Fruit fly (Drosophila melanogaster) whole organism, embryonic: Measurements from ENCODE around the gene Idh3b.

Experiments used
- CG11695 ChIP-seq: fragments of 200-800 bp; sonication (Bioruptor generic); IDR thresholded peaks from 3 replicates; pipeline ENCODE4 v1.3.6; 2022; ENCODE audit warnings: missing biosample characterization, missing genetic modification characterization
- CG11723 ChIP-seq: fragments of 200-800 bp; sonication (Bioruptor generic); optimal IDR thresholded peaks from 2 replicates; lab custom pipeline; 2017; ENCODE audit warnings: missing biosample characterization, mild to moderate bottlenecking, missing genetic modification characterization
- CG12236 ChIP-seq: fragments of 200-800 bp; sonication (Bioruptor generic); optimal IDR thresholded peaks from 2 replicates; lab custom pipeline; 2016; ENCODE audit warnings: missing biosample characterization, missing genetic modification characterization
- CG13123 ChIP-seq: fragments of 200-800 bp; sonication (Bioruptor generic); optimal IDR thresholded peaks from 2 replicates; lab custom pipeline; 2016; ENCODE audit warnings: missing biosample characterization, missing genetic modification characterization
- CG13287 ChIP-seq: fragments of 200-800 bp; sonication (Bioruptor generic); IDR thresholded peaks from 2 replicates; pipeline ENCODE4 v1.3.6; 2022; ENCODE audit warnings: missing biosample characterization, missing genetic modification characterization; ENCODE audit not compliant: partially characterized antibody
- CG14860 ChIP-seq: fragments of 200-800 bp; sonication (Bioruptor generic); IDR thresholded peaks from 3 replicates; pipeline ENCODE4 v1.3.6; 2022; ENCODE audit warnings: missing biosample characterization, missing genetic modification characterization; ENCODE audit not compliant: partially characterized antibody
- CG18599 ChIP-seq: fragments of 200-800 bp; sonication (Bioruptor generic); optimal IDR thresholded peaks from 3 replicates; lab custom pipeline; 2017; ENCODE audit warnings: missing biosample characterization, missing genetic modification characterization, mild to moderate bottlenecking, moderate library complexity, missing genetic modification reagents
- CG3281 ChIP-seq: fragments of 200-800 bp; sonication (Bioruptor generic); optimal IDR thresholded peaks from 3 replicates; lab custom pipeline; 2017; ENCODE audit warnings: missing biosample characterization, mild to moderate bottlenecking, missing genetic modification characterization
- CG34422 ChIP-seq: fragments of 200-800 bp; sonication (Bioruptor generic); IDR thresholded peaks from 3 replicates; pipeline ENCODE4 v1.3.6; 2022; ENCODE audit warnings: missing biosample characterization, missing genetic modification characterization
- CG3838 ChIP-seq: fragments of 200-800 bp; sonication (Bioruptor generic); optimal IDR thresholded peaks from 3 replicates; lab custom pipeline; 2016; ENCODE audit warnings: missing biosample characterization, missing genetic modification characterization
- CG7745 ChIP-seq: fragments of 200-800 bp; sonication (Bioruptor generic); optimal IDR thresholded peaks from 2 replicates; lab custom pipeline; 2018; ENCODE audit warnings: missing biosample characterization, mild to moderate bottlenecking, missing genetic modification characterization, moderate library complexity
- CG8765 ChIP-seq: fragments of 200-800 bp; sonication (Bioruptor generic); IDR thresholded peaks from 2 replicates; pipeline ENCODE4 v1.3.6; 2022; ENCODE audit warnings: missing biosample characterization, missing genetic modification characterization
- CG9215 ChIP-seq: fragments of 200-800 bp; sonication (Bioruptor generic); IDR thresholded peaks from 2 replicates; pipeline ENCODE4 v1.3.6; 2022; ENCODE audit warnings: missing biosample characterization, missing genetic modification characterization
- Chrac-16 ChIP-seq: fragments of 200-800 bp; sonication (Bioruptor generic); optimal IDR thresholded peaks from 3 replicates; lab custom pipeline; 2016; ENCODE audit warnings: missing biosample characterization, missing genetic modification characterization
- Dbx ChIP-seq: fragments of 200-800 bp; sonication (Bioruptor generic); IDR thresholded peaks from 3 replicates; pipeline ENCODE4 v1.3.6; 2022; ENCODE audit warnings: missing biosample characterization, missing genetic modification characterization
- Deaf1 ChIP-seq: fragments of 200-800 bp; optimal IDR thresholded peaks from 3 replicates; lab custom pipeline; 2019; ENCODE audit warnings: missing biosample characterization, mild to moderate bottlenecking, missing genetic modification characterization, moderate library complexity
- Dek ChIP-seq: fragments of 200-800 bp; sonication (Bioruptor generic); optimal IDR thresholded peaks from 3 replicates; lab custom pipeline; 2019; ENCODE audit warnings: missing biosample characterization, mild to moderate bottlenecking, missing genetic modification characterization, moderate library complexity
- Gug ChIP-seq: fragments of 200-800 bp; sonication (Bioruptor generic); IDR thresholded peaks from 4 replicates; pipeline ENCODE4 v1.3.6; 2022; ENCODE audit warnings: missing biosample characterization, missing genetic modification characterization
- H2.0 ChIP-seq: fragments of 200-800 bp; sonication (Bioruptor generic); IDR thresholded peaks from 2 replicates; pipeline ENCODE4 v1.3.6; 2022; ENCODE audit warnings: missing biosample characterization, missing genetic modification characterization
- HLH3B ChIP-seq: fragments of 200-800 bp; sonication (Bioruptor generic); IDR thresholded peaks from 2 replicates; pipeline ENCODE4 v1.3.6; 2022; ENCODE audit warnings: missing biosample characterization, missing genetic modification characterization
- HmgD ChIP-seq: fragments of 200-800 bp; sonication (Bioruptor generic); optimal IDR thresholded peaks from 3 replicates; lab custom pipeline; 2016; ENCODE audit warnings: missing biosample characterization, missing genetic modification characterization
- Kr ChIP-seq: fragments of 200-800 bp; sonication (Bioruptor generic); optimal IDR thresholded peaks from 2 replicates; lab custom pipeline; 2017; ENCODE audit warnings: missing biosample characterization, mild to moderate bottlenecking, missing genetic modification characterization
- Mad ChIP-seq: fragments of 200-800 bp; sonication (Bioruptor generic); optimal IDR thresholded peaks from 2 replicates; lab custom pipeline; 2016; ENCODE audit warnings: missing biosample characterization, missing genetic modification characterization
- Myb ChIP-seq: fragments of 200-800 bp; sonication (Bioruptor generic); optimal IDR thresholded peaks from 2 replicates; lab custom pipeline; 2016; ENCODE audit warnings: missing biosample characterization, missing genetic modification characterization
- NC2β ChIP-seq: fragments of 200-800 bp; sonication (Bioruptor generic); optimal IDR thresholded peaks from 2 replicates; lab custom pipeline; 2016; ENCODE audit warnings: missing biosample characterization, missing genetic modification characterization
- NK7.1 ChIP-seq: fragments of 200-800 bp; sonication (Bioruptor generic); optimal IDR thresholded peaks from 3 replicates; lab custom pipeline; 2016; ENCODE audit warnings: missing biosample characterization, missing genetic modification characterization
- NfI ChIP-seq: fragments of 200-800 bp; sonication (Bioruptor generic); optimal IDR thresholded peaks from 3 replicates; lab custom pipeline; 2018; ENCODE audit warnings: missing biosample characterization, mild to moderate bottlenecking, missing genetic modification characterization, moderate library complexity
- Optix ChIP-seq: fragments of 200-800 bp; sonication (Bioruptor generic); IDR thresholded peaks from 3 replicates; pipeline ENCODE4 v1.3.6; 2022; ENCODE audit warnings: missing biosample characterization, missing genetic modification characterization
- Pdp1 ChIP-seq, 2 experiments: fragments of 200-800 bp; sonication (Bioruptor generic); optimal IDR thresholded peaks; 3 replicates each; lab custom pipeline; 2016; ENCODE audit warnings: missing biosample characterization in 2 of 2, missing genetic modification characterization in 2 of 2, mild to moderate bottlenecking in 1 of 2, moderate library complexity in 1 of 2
- Ravus ChIP-seq: fragments of 200-800 bp; sonication (Bioruptor generic); IDR thresholded peaks from 2 replicates; pipeline ENCODE4 v1.3.6; 2022; ENCODE audit warnings: missing biosample characterization, missing genetic modification characterization
- Scr ChIP-seq: fragments of 200-800 bp; sonication (Bioruptor generic); IDR thresholded peaks from 2 replicates; pipeline ENCODE4 v1.3.6; 2022; ENCODE audit warnings: missing biosample characterization, missing genetic modification characterization; ENCODE audit not compliant: partially characterized antibody
- Sin3A ChIP-seq: fragments of >200 bp; optimal IDR thresholded peaks from 2 replicates; lab custom pipeline; 2018
- ab ChIP-seq: fragments of 200-800 bp; sonication (Bioruptor generic); optimal IDR thresholded peaks from 2 replicates; lab custom pipeline; 2016; ENCODE audit warnings: missing biosample characterization, missing genetic modification characterization
- bowl ChIP-seq: fragments of 200-800 bp; sonication (Bioruptor generic); IDR thresholded peaks from 2 replicates; pipeline ENCODE4 v1.3.6; 2022; ENCODE audit warnings: missing biosample characterization, missing genetic modification characterization
- br ChIP-seq: fragments of >200 bp; optimal IDR thresholded peaks from 2 replicates; lab custom pipeline; 2017
- cad ChIP-seq: fragments of >200 bp; optimal IDR thresholded peaks from 2 replicates; lab custom pipeline; 2017; ENCODE audit warnings: missing biosample characterization, missing genetic modification characterization
- cg ChIP-seq: fragments of 200-800 bp; sonication (Bioruptor generic); optimal IDR thresholded peaks from 3 replicates; lab custom pipeline; 2019; ENCODE audit warnings: missing biosample characterization, mild to moderate bottlenecking, missing genetic modification characterization, moderate library complexity
- ci ChIP-seq: fragments of 200-800 bp; sonication (Bioruptor generic); IDR thresholded peaks from 3 replicates; pipeline ENCODE4 v1.3.6; 2022; ENCODE audit warnings: missing biosample characterization, missing genetic modification characterization
- dm ChIP-seq: fragments of 200-800 bp; sonication (Bioruptor generic); optimal IDR thresholded peaks from 3 replicates; lab custom pipeline; 2016; ENCODE audit warnings: missing biosample characterization, missing genetic modification characterization
- ewg ChIP-seq: fragments of 200-800 bp; sonication (Bioruptor generic); optimal IDR thresholded peaks from 3 replicates; lab custom pipeline; 2017; ENCODE audit warnings: mild to moderate bottlenecking, missing biosample characterization, missing genetic modification reagents, missing genetic modification characterization
- fd102C ChIP-seq: fragments of 200-800 bp; sonication (Bioruptor generic); optimal IDR thresholded peaks from 2 replicates; lab custom pipeline; 2018; ENCODE audit warnings: missing biosample characterization, mild to moderate bottlenecking, missing genetic modification characterization, moderate library complexity
- fd3F ChIP-seq: fragments of 200-800 bp; sonication (Bioruptor generic); optimal IDR thresholded peaks from 2 replicates; lab custom pipeline; 2018; ENCODE audit warnings: missing biosample characterization, mild to moderate bottlenecking, missing genetic modification characterization, moderate library complexity
- gcm2 ChIP-seq: fragments of 200-800 bp; sonication (Bioruptor generic); optimal IDR thresholded peaks from 2 replicates; lab custom pipeline; 2016; ENCODE audit warnings: missing biosample characterization, missing genetic modification characterization
- gem ChIP-seq: fragments of 200-800 bp; sonication (Bioruptor generic); optimal IDR thresholded peaks from 2 replicates; lab custom pipeline; 2019; ENCODE audit warnings: missing biosample characterization, mild to moderate bottlenecking, missing genetic modification characterization, moderate library complexity
- kah ChIP-seq: fragments of 200-800 bp; sonication (Bioruptor generic); optimal IDR thresholded peaks from 2 replicates; lab custom pipeline; 2018; ENCODE audit warnings: missing biosample characterization, mild to moderate bottlenecking, missing genetic modification characterization
- sens ChIP-seq: fragments of 200-800 bp; sonication (Bioruptor generic); peaks from one replicate; lab custom pipeline; 2016; ENCODE audit warnings: missing biosample characterization, missing genetic modification characterization
- shn ChIP-seq: fragments of 200-800 bp; sonication (Bioruptor generic); optimal IDR thresholded peaks from 3 replicates; lab custom pipeline; 2016; ENCODE audit warnings: missing biosample characterization, missing genetic modification characterization
- sob ChIP-seq: fragments of 200-800 bp; sonication (Bioruptor generic); IDR thresholded peaks from 2 replicates; pipeline ENCODE4 v1.3.6; 2022; ENCODE audit warnings: missing biosample characterization, missing genetic modification characterization
- unpg ChIP-seq: fragments of 200-800 bp; sonication (Bioruptor generic); optimal IDR thresholded peaks from 3 replicates; lab custom pipeline; 2018; ENCODE audit warnings: missing biosample characterization, mild to moderate bottlenecking, missing genetic modification characterization, moderate library complexity
- wor ChIP-seq: fragments of 200-800 bp; sonication (Bioruptor generic); IDR thresholded peaks from 2 replicates; pipeline ENCODE4 v1.3.6; 2022; ENCODE audit warnings: missing biosample characterization, missing genetic modification characterization
- zen2 ChIP-seq: fragments of 200-800 bp; sonication (Bioruptor generic); IDR thresholded peaks from 3 replicates; pipeline ENCODE4 v1.3.6; 2022; ENCODE audit warnings: missing biosample characterization, missing genetic modification characterization; ENCODE audit not compliant: partially characterized antibody
- zf30C ChIP-seq: fragments of 200-800 bp; sonication (Bioruptor generic); optimal IDR thresholded peaks from 3 replicates; lab custom pipeline; 2018; ENCODE audit warnings: missing biosample characterization, mild to moderate bottlenecking, missing genetic modification characterization

Gene Idh3b

dm6 chr3R:22023041-22023626 lies 4.0 kb upstream of the Idh3b start, which contains the start of the genes Mitofilin and mRpL35 (continued):
- TF ChIP-seq CG14860 (GFP tag; lab: Robert Waterston, UW): peak; percentile 42; the same call in 1 of the 3 replicates
- TF ChIP-seq unpg: no peak
- peak; percentile 27; the same call in 1 of the 2 replicates for TF ChIP-seq H2.0
- no peak for TF ChIP-seq Optix (GFP tag; lab: Robert Waterston, UW)
- peak; percentile 48 for TF ChIP-seq CG9215
- TF ChIP-seq HLH3B (GFP tag; lab: Robert Waterston, UW): no peak
- TF ChIP-seq CG8765 (GFP tag; lab: Robert Waterston, UW): peak; percentile 19; the same call in 1 of the 2 replicates
- no peak for TF ChIP-seq Kr
- TF ChIP-seq wor (GFP tag; lab: Robert Waterston, UW): no peak
- TF ChIP-seq CG34422: no peak
- peak; percentile 87 for TF ChIP-seq sens (GFP tag; lab: Kevin White, UChicago)
- TF ChIP-seq cg (GFP tag; lab: Kevin White, UChicago): no peak
- TF ChIP-seq Ravus (GFP tag; lab: Robert Waterston, UW): no peak
- peak; percentile 24 for TF ChIP-seq CG12236
- TF ChIP-seq ab (GFP tag; lab: Kevin White, UChicago): no peak
- TF ChIP-seq Gug: peak; percentile 24; the same call in 2 of the 4 replicates
- TF ChIP-seq shn: peak; percentile 47
- no peak for TF ChIP-seq zf30C (GFP tag; lab: Kevin White, UChicago)
- TF ChIP-seq Sin3A: peak; percentile 97
- peak; percentile 34 for TF ChIP-seq Myb
- no peak for TF ChIP-seq gcm2 (GFP tag; lab: Kevin White, UChicago)
- peak; percentile 21 for TF ChIP-seq Dek (tag; lab: Kevin White, UChicago)
- TF ChIP-seq NfI: no peak
- TF ChIP-seq gem (tag; lab: Kevin White, UChicago): peak; percentile 47
- no peak for TF ChIP-seq bowl (GFP tag; lab: Robert Waterston, UW)
- peak; percentile 35 for TF ChIP-seq Chrac-16 (GFP tag; lab: Kevin White, UChicago)
- TF ChIP-seq Mad: no peak
- TF ChIP-seq sob (GFP tag; lab: Robert Waterston, UW): no peak
- TF ChIP-seq ewg (GFP tag; lab: Kevin White, UChicago): peak; percentile 80
- no peak for TF ChIP-seq CG11723 (GFP tag; lab: Kevin White, UChicago)
- TF ChIP-seq Pdp1 (GFP tag; optimal IDR thresholded peaks at IDR 0.05; lab: Kevin White, UChicago): peak; percentile 62 to 98
- TF ChIP-seq CG13123 (GFP tag; lab: Kevin White, UChicago): peak; percentile 1
- peak; percentile 43 for TF ChIP-seq CG13287 (GFP tag; lab: Robert Waterston, UW)
- TF ChIP-seq dm (GFP tag; lab: Kevin White, UChicago): peak; percentile 50
- no peak for TF ChIP-seq br (lab: Kevin White, UChicago)
- TF ChIP-seq zen2 (GFP tag; lab: Robert Waterston, UW): peak; percentile 44; the same call in 1 of the 3 replicates
- TF ChIP-seq HmgD (GFP tag; lab: Kevin White, UChicago): peak; percentile 46
- peak; percentile 40 for TF ChIP-seq Deaf1 (tag; lab: Kevin White, UChicago)
- TF ChIP-seq NC2β (GFP tag; lab: Kevin White, UChicago): peak; percentile 53
- peak; percentile 71 for TF ChIP-seq Scr
- TF ChIP-seq fd3F: no peak
- TF ChIP-seq CG3281 (GFP tag; lab: Kevin White, UChicago): peak; percentile 23
- no peak for TF ChIP-seq fd102C (GFP tag; lab: Kevin White, UChicago)
- TF ChIP-seq NK7.1 (GFP tag; lab: Kevin White, UChicago): peak; percentile 24
- no peak for TF ChIP-seq ci (GFP tag; lab: Robert Waterston, UW)
- no peak for TF ChIP-seq CG3838 (GFP tag; lab: Kevin White, UChicago)
- no peak for TF ChIP-seq CG11695 (GFP tag; lab: Robert Waterston, UW)
- TF ChIP-seq CG18599 (GFP tag; lab: Kevin White, UChicago): no peak
- no peak for TF ChIP-seq kah (GFP tag; lab: Kevin White, UChicago)
- TF ChIP-seq cad (GFP tag; lab: Kevin White, UChicago): no peak
- TF ChIP-seq Dbx (GFP tag; lab: Robert Waterston, UW): no peak
- TF ChIP-seq CG7745 (tag; lab: Kevin White, UChicago): no peak
